Worm (Caenorhabditis elegans) whole organism, L4 larva: ENCODE data around the gene Y54G2A.18.

ENCODE experiments used
- F49E8.2 ChIP-seq: sonication (generic microtip); optimal IDR thresholded peaks from 2 replicates; lab custom pipeline; 2016; ENCODE audit warnings: missing compliant biosample characterization, mild to moderate bottlenecking, missing genetic modification characterization, borderline replicate concordance
- Y75B8A.6 ChIP-seq: fragments of 200-800 bp; sonication (Bioruptor generic); IDR thresholded peaks from 2 replicates; pipeline ENCODE4 v1.3.6; 2022; ENCODE audit warnings: missing genetic modification reagents, missing genetic modification characterization, missing compliant biosample characterization
- ZK337.2 ChIP-seq: fragments of 200-800 bp; sonication (Bioruptor generic); IDR thresholded peaks from 2 replicates; pipeline ENCODE4 v1.3.6; 2022; ENCODE audit warnings: missing genetic modification reagents, missing genetic modification characterization, missing compliant biosample characterization
- cey-2 ChIP-seq: sonication (generic microtip); optimal IDR thresholded peaks from 3 replicates; lab custom pipeline; 2017; ENCODE audit warnings: missing genetic modification characterization, mild to moderate bottlenecking, missing compliant biosample characterization, antibody characterized with exemption, borderline replicate concordance; ENCODE audit not compliant: insufficient read depth
- mdl-1 ChIP-seq, 2 experiments: fragments of 150-350 bp in 1 of 2; sonication (generic microtip) in 1 of 2; optimal IDR thresholded peaks; 2 replicates each; lab custom pipeline; 2014 to 2017; ENCODE audit warnings: missing biosample characterization in 2 of 2, missing genetic modification characterization in 2 of 2
- nhr-102 ChIP-seq: sonication (generic microtip); optimal IDR thresholded peaks from 2 replicates; lab custom pipeline; 2016; ENCODE audit warnings: mild to moderate bottlenecking, missing genetic modification characterization, moderate library complexity, missing compliant biosample characterization
- unc-39 ChIP-seq: sonication (generic microtip); optimal IDR thresholded peaks from 2 replicates; lab custom pipeline; 2017; ENCODE audit warnings: missing biosample characterization, missing genetic modification characterization

The Y54G2A.18 gene

ce11 chrIV:2843882-2844281, 48.4 kb downstream of the Y54G2A.18 start, which contains the start of gene Y54G2A.15:
Y54G2A.15 (minus strand) TSS chrIV:2843982.
- TF ChIP-seq nhr-102 (tag; lab: Kevin White, UChicago) (no peak), mdl-1 (tag; optimal IDR thresholded peaks at IDR 0.05; lab: Kevin White, UChicago) (no peak), cey-2 (tag; lab: Kevin White, UChicago) (no peak)

- TF ChIP-seq ZK337.2 (no peak), Y75B8A.6 (GFP tag; lab: Robert Waterston, UW) (no peak), F49E8.2 (tag; lab: Kevin White, UChicago) (no peak), unc-39 (tag; lab: Kevin White, UChicago) (no peak)
- TF ChIP-seq, all 104 proteins: peak for 0
Observed at ce11 chrIV:2842162-2842561, 50.1 kb downstream of the Y54G2A.18 start, which contains the start of gene clec-84. clec-84 (plus strand) TSS chrIV:2842462.
